Fruit fly (Drosophila melanogaster) whole organism, embryonic: ENCODE results near the gene CG42716.
A peak's percentile ranks its signal among the peaks of the same experiment; 100 is the strongest.

ENCODE experiments used
- Aef1 ChIP-seq: fragments of 200-800 bp; sonication (Bioruptor generic); IDR thresholded peaks from 3 replicates; pipeline ENCODE4 v1.3.6; 2022; ENCODE audit warnings: missing biosample characterization, missing genetic modification characterization
- B-H2 ChIP-seq: fragments of 200-800 bp; sonication (Bioruptor generic); optimal IDR thresholded peaks from 2 replicates; lab custom pipeline; 2018; ENCODE audit warnings: missing biosample characterization, mild to moderate bottlenecking, missing genetic modification characterization
- CG10147 ChIP-seq: fragments of 200-800 bp; sonication (Bioruptor generic); optimal IDR thresholded peaks from 2 replicates; lab custom pipeline; 2019; ENCODE audit warnings: missing biosample characterization, mild to moderate bottlenecking, missing genetic modification characterization, moderate library complexity
- CG11456 ChIP-seq: fragments of 200-800 bp; sonication (Bioruptor generic); IDR thresholded peaks from 3 replicates; pipeline ENCODE4 v1.3.6; 2022; ENCODE audit warnings: missing biosample characterization, missing genetic modification characterization
- CG11695 ChIP-seq: fragments of 200-800 bp; sonication (Bioruptor generic); IDR thresholded peaks from 3 replicates; pipeline ENCODE4 v1.3.6; 2022; ENCODE audit warnings: missing biosample characterization, missing genetic modification characterization
- CG11696 ChIP-seq: fragments of 200-800 bp; sonication (Bioruptor generic); IDR thresholded peaks from 2 replicates; pipeline ENCODE4 v1.3.6; 2022; ENCODE audit warnings: missing biosample characterization, missing genetic modification characterization
- CG12659 ChIP-seq: fragments of 200-800 bp; sonication (Bioruptor generic); optimal IDR thresholded peaks from 3 replicates; lab custom pipeline; 2017; ENCODE audit warnings: mild to moderate bottlenecking, missing biosample characterization, missing genetic modification reagents, missing genetic modification characterization
- CG13624 ChIP-seq: fragments of 200-800 bp; sonication (Bioruptor generic); optimal IDR thresholded peaks from 2 replicates; lab custom pipeline; 2016; ENCODE audit warnings: missing biosample characterization, missing genetic modification characterization
- CG13894 ChIP-seq: fragments of 200-800 bp; sonication (Bioruptor generic); optimal IDR thresholded peaks from 3 replicates; lab custom pipeline; 2018; ENCODE audit warnings: missing biosample characterization, mild to moderate bottlenecking, missing genetic modification characterization, moderate library complexity
- CG14050 ChIP-seq: fragments of 200-800 bp; sonication (Bioruptor generic); IDR thresholded peaks from 3 replicates; pipeline ENCODE4 v1.3.6; 2022; ENCODE audit warnings: missing biosample characterization, missing genetic modification characterization
- CG14965 ChIP-seq: fragments of 200-800 bp; sonication (Bioruptor generic); optimal IDR thresholded peaks from 2 replicates; lab custom pipeline; 2016; ENCODE audit warnings: missing biosample characterization, missing genetic modification characterization, borderline replicate concordance
- CG15479 ChIP-seq: fragments of 200-800 bp; sonication (Bioruptor generic); optimal IDR thresholded peaks from 3 replicates; lab custom pipeline; 2019; ENCODE audit warnings: missing biosample characterization, mild to moderate bottlenecking, missing genetic modification characterization, moderate library complexity
- CG15514 ChIP-seq: fragments of 200-800 bp; sonication (Bioruptor generic); optimal IDR thresholded peaks from 3 replicates; lab custom pipeline; 2017; ENCODE audit warnings: missing biosample characterization, missing genetic modification characterization, mild to moderate bottlenecking, moderate library complexity, missing genetic modification reagents
- CG1602 ChIP-seq: fragments of 200-800 bp; sonication (Bioruptor generic); optimal IDR thresholded peaks from 3 replicates; lab custom pipeline; 2016; ENCODE audit warnings: missing biosample characterization, missing genetic modification characterization
- CG18599 ChIP-seq: fragments of 200-800 bp; sonication (Bioruptor generic); optimal IDR thresholded peaks from 3 replicates; lab custom pipeline; 2017; ENCODE audit warnings: missing biosample characterization, missing genetic modification characterization, mild to moderate bottlenecking, moderate library complexity, missing genetic modification reagents
- CG33557 ChIP-seq: fragments of 200-800 bp; sonication (Bioruptor generic); optimal IDR thresholded peaks from 2 replicates; lab custom pipeline; 2019; ENCODE audit warnings: missing biosample characterization, mild to moderate bottlenecking, missing genetic modification characterization, moderate library complexity
- CG7271 ChIP-seq: fragments of 200-800 bp; sonication (Bioruptor generic); optimal IDR thresholded peaks from 2 replicates; lab custom pipeline; 2018; ENCODE audit warnings: missing biosample characterization, mild to moderate bottlenecking, missing genetic modification characterization, moderate library complexity
- CG7556 ChIP-seq: fragments of 200-800 bp; sonication (Bioruptor generic); optimal IDR thresholded peaks from 2 replicates; lab custom pipeline; 2017; ENCODE audit warnings: missing biosample characterization, mild to moderate bottlenecking, missing genetic modification characterization
- Dp ChIP-seq: fragments of 200-800 bp; sonication (Bioruptor generic); optimal IDR thresholded peaks from 2 replicates; lab custom pipeline; 2018; ENCODE audit warnings: missing biosample characterization, mild to moderate bottlenecking, missing genetic modification characterization, moderate library complexity
- HmgD ChIP-seq: fragments of 200-800 bp; sonication (Bioruptor generic); optimal IDR thresholded peaks from 3 replicates; lab custom pipeline; 2016; ENCODE audit warnings: missing biosample characterization, missing genetic modification characterization
- HmgZ ChIP-seq: fragments of 200-800 bp; sonication (Bioruptor generic); optimal IDR thresholded peaks from 2 replicates; lab custom pipeline; 2018; ENCODE audit warnings: missing biosample characterization, mild to moderate bottlenecking, missing genetic modification characterization
- Hmx ChIP-seq: fragments of 200-800 bp; sonication (Bioruptor generic); optimal IDR thresholded peaks from 2 replicates; lab custom pipeline; 2016; ENCODE audit warnings: missing biosample characterization, missing genetic modification characterization
- Kr ChIP-seq: fragments of 200-800 bp; sonication (Bioruptor generic); optimal IDR thresholded peaks from 2 replicates; lab custom pipeline; 2017; ENCODE audit warnings: missing biosample characterization, mild to moderate bottlenecking, missing genetic modification characterization
- MESR4 ChIP-seq: fragments of 200-800 bp; sonication (Bioruptor generic); optimal IDR thresholded peaks from 2 replicates; lab custom pipeline; 2018; ENCODE audit warnings: missing biosample characterization, mild to moderate bottlenecking, missing genetic modification characterization, moderate library complexity
- Nf-YA ChIP-seq: fragments of 200-800 bp; sonication (Bioruptor generic); IDR thresholded peaks from 2 replicates; pipeline ENCODE4 v1.3.6; 2022; ENCODE audit warnings: missing biosample characterization, missing genetic modification characterization
- Oli ChIP-seq: fragments of 200-800 bp; sonication (Bioruptor generic); optimal IDR thresholded peaks from 2 replicates; lab custom pipeline; 2018; ENCODE audit warnings: missing biosample characterization, mild to moderate bottlenecking, missing genetic modification characterization, moderate library complexity
- Scr ChIP-seq: fragments of 200-800 bp; sonication (Bioruptor generic); IDR thresholded peaks from 2 replicates; pipeline ENCODE4 v1.3.6; 2022; ENCODE audit warnings: missing biosample characterization, missing genetic modification characterization; ENCODE audit not compliant: partially characterized antibody
- ab ChIP-seq: fragments of 200-800 bp; sonication (Bioruptor generic); optimal IDR thresholded peaks from 2 replicates; lab custom pipeline; 2016; ENCODE audit warnings: missing biosample characterization, missing genetic modification characterization
- amos ChIP-seq: fragments of 200-800 bp; sonication (Bioruptor generic); IDR thresholded peaks from 2 replicates; pipeline ENCODE4 v1.3.6; 2022; ENCODE audit warnings: missing biosample characterization, missing genetic modification characterization; ENCODE audit not compliant: partially characterized antibody
- ato ChIP-seq: fragments of 200-800 bp; sonication (Bioruptor generic); IDR thresholded peaks from 2 replicates; pipeline ENCODE4 v1.3.6; 2022; ENCODE audit warnings: missing biosample characterization, missing genetic modification characterization; ENCODE audit not compliant: partially characterized antibody
- bbx ChIP-seq: fragments of 200-800 bp; sonication (Bioruptor generic); IDR thresholded peaks from 2 replicates; pipeline ENCODE4 v1.3.6; 2022; ENCODE audit warnings: missing biosample characterization, missing genetic modification characterization; ENCODE audit not compliant: partially characterized antibody
- bigmax ChIP-seq: fragments of 200-800 bp; sonication (Bioruptor generic); optimal IDR thresholded peaks from 2 replicates; lab custom pipeline; 2018; ENCODE audit warnings: missing biosample characterization, mild to moderate bottlenecking, missing genetic modification characterization
- bsh ChIP-seq, 2 experiments: fragments of 200-800 bp; sonication (Bioruptor generic); optimal IDR thresholded peaks; 2 replicates each; lab custom pipeline; 2017 to 2018; ENCODE audit warnings: mild to moderate bottlenecking in 2 of 2, missing biosample characterization in 2 of 2, missing genetic modification characterization in 2 of 2, moderate library complexity in 1 of 2
- eyg ChIP-seq: fragments of 200-800 bp; sonication (Bioruptor generic); optimal IDR thresholded peaks from 3 replicates; lab custom pipeline; 2016; ENCODE audit warnings: missing biosample characterization, missing genetic modification characterization
- gfzf ChIP-seq: fragments of 200-800 bp; sonication (Bioruptor generic); optimal IDR thresholded peaks from 2 replicates; lab custom pipeline; 2016; ENCODE audit warnings: missing biosample characterization, mild to moderate bottlenecking, missing genetic modification characterization, moderate library complexity
- hkb ChIP-seq, 2 experiments: fragments of 200-800 bp in 1 of 2; fragments of >200 bp in 1 of 2; sonication (Bioruptor generic) in 1 of 2; IDR thresholded peaks in 1 of 2; optimal IDR thresholded peaks in 1 of 2; 2 replicates each; pipeline versions ENCODE4 v1.3.6 to Lab custom; 2017 to 2022; ENCODE audit warnings: missing biosample characterization in 1 of 2, missing genetic modification characterization in 1 of 2
- ind ChIP-seq: fragments of 200-800 bp; sonication (Bioruptor generic); optimal IDR thresholded peaks from 3 replicates; lab custom pipeline; 2016; ENCODE audit warnings: missing biosample characterization, missing genetic modification characterization
- lmd ChIP-seq: fragments of 200-800 bp; sonication (Bioruptor generic); IDR thresholded peaks from 2 replicates; pipeline ENCODE4 v1.3.6; 2022; ENCODE audit warnings: missing biosample characterization, missing genetic modification characterization
- peb ChIP-seq: fragments of 200-800 bp; sonication (Bioruptor generic); IDR thresholded peaks from 2 replicates; pipeline ENCODE4 v1.3.6; 2022; ENCODE audit warnings: missing biosample characterization, missing genetic modification characterization
- pfk ChIP-seq: fragments of 200-800 bp; sonication (Bioruptor generic); optimal IDR thresholded peaks from 2 replicates; lab custom pipeline; 2018; ENCODE audit warnings: missing biosample characterization, mild to moderate bottlenecking, missing genetic modification characterization, moderate library complexity
- tna ChIP-seq: fragments of 200-800 bp; sonication (Bioruptor generic); IDR thresholded peaks from 2 replicates; pipeline ENCODE4 v1.3.6; 2022; ENCODE audit warnings: missing biosample characterization, missing genetic modification characterization; ENCODE audit not compliant: partially characterized antibody
- ttk ChIP-seq: fragments of 200-800 bp; sonication (Bioruptor generic); IDR thresholded peaks from 2 replicates; pipeline ENCODE4 v2.1.2; 2022; ENCODE audit warnings: missing biosample characterization, missing genetic modification characterization
- twi ChIP-seq: fragments of 200-800 bp; optimal IDR thresholded peaks from 2 replicates; lab custom pipeline; 2019; ENCODE audit warnings: missing biosample characterization, mild to moderate bottlenecking, missing genetic modification characterization, moderate library complexity
- vvl ChIP-seq: fragments of 200-800 bp; sonication (Bioruptor generic); IDR thresholded peaks from 2 replicates; pipeline ENCODE4 v1.3.6; 2022; ENCODE audit warnings: missing biosample characterization, missing genetic modification characterization
- z ChIP-seq: fragments of 200-800 bp; sonication (Bioruptor generic); IDR thresholded peaks from 3 replicates; pipeline ENCODE4 v1.3.6; 2022; ENCODE audit warnings: missing biosample characterization, missing genetic modification characterization
- zen2 ChIP-seq: fragments of 200-800 bp; sonication (Bioruptor generic); IDR thresholded peaks from 3 replicates; pipeline ENCODE4 v1.3.6; 2022; ENCODE audit warnings: missing biosample characterization, missing genetic modification characterization; ENCODE audit not compliant: partially characterized antibody

Gene CG42716

DNA sequence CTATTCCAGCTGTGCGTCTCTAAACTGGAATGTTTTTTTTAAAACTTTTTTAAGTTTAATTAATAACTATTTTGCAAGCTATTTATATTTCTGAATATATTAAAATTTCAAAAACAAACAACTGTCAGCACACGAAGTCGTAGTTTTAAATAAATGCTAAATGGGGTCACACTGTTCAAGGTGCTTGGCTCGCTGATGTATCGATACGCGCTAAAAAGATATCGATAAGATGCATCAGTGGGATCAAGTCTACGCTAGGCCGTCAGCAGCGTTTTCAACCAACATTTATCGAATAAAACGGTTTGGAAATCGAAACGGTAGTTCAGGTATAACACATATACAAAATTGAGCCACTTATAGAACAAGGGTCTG, 17.3 kb downstream of the CG42716 start, which contains the start of gene Diap1 (continued):
- TF ChIP-seq CG13894 (no peak), Dp (GFP tag; lab: Kevin White, UChicago) (peak; percentile 85), CG15514 (GFP tag; lab: Kevin White, UChicago) (peak; percentile 96), Kr (GFP tag; lab: Kevin White, UChicago) (no peak), CG11696 (GFP tag; lab: Robert Waterston, UW) (no peak), Scr (GFP tag; lab: Robert Waterston, UW) (peak; percentile 86), CG7556 (no peak), bbx (GFP tag; lab: Robert Waterston, UW) (peak; percentile 92), eyg (no peak), CG10147 (GFP tag; lab: Kevin White, UChicago) (no peak), CG7271 (tag; lab: Kevin White, UChicago) (no peak)

DNA sequence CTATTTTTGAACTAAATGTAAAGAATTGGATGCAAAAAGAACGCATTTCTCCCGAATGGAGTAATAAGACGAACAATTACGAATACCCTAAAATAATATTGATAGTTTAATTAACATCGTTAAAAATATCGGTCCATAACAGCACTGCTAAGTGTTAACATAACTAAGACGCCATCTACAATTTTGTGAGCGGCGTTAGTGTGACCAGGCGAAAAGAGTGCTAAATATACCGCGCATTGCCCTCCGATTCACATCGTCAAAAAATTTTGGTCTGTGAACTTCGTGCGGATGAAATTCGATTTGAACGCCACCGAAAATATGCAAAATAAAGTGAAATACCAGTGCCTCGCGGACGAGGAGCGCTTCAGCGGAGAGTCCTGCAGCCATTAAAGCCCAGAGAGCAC, 18.1 kb downstream of the CG42716 start, which contains the start of gene Mbs:
TSS of gene Mbs (plus strand) at position 241 of the 404 bp plus-strand sequence.
- no peak for TF ChIP-seq CG14050
- peak; percentile 52; the same call in 1 of the 3 replicates for TF ChIP-seq CG11456 (GFP tag; lab: Robert Waterston, UW)
- peak; percentile 33 for TF ChIP-seq HmgZ (tag; lab: Kevin White, UChicago)
- TF ChIP-seq CG13894 = peak; percentile 47
- TF ChIP-seq gfzf (GFP tag; lab: Kevin White, UChicago) = peak; percentile 86
- no peak for TF ChIP-seq eyg
- 0 out of 2 replicates have a peak, but pooled peaks have one; percentile 6 for TF ChIP-seq ttk (GFP tag; lab: Robert Waterston, UW)
- TF ChIP-seq z (GFP tag; lab: Robert Waterston, UW) = no peak
- peak; percentile 71 for TF ChIP-seq bbx (GFP tag; lab: Robert Waterston, UW)
- peak; percentile 62 for TF ChIP-seq MESR4 (GFP tag; lab: Kevin White, UChicago)
- TF ChIP-seq lmd (GFP tag; lab: Robert Waterston, UW) = no peak
- TF ChIP-seq Nf-YA (GFP tag; lab: Robert Waterston, UW) = no peak
- peak; percentile 64 for TF ChIP-seq zen2
- no peak for TF ChIP-seq CG14965 (GFP tag; lab: Kevin White, UChicago)
- TF ChIP-seq amos (GFP tag; lab: Robert Waterston, UW) = peak; percentile 77
- TF ChIP-seq vvl (GFP tag; lab: Robert Waterston, UW) = peak; percentile 47
- TF ChIP-seq bigmax (GFP tag; lab: Kevin White, UChicago) = no peak
- TF ChIP-seq pfk = peak; percentile 32
- TF ChIP-seq CG33557 (GFP tag; lab: Kevin White, UChicago) = no peak
- TF ChIP-seq tna (GFP tag; lab: Robert Waterston, UW) = no peak; the same call in 1 of the 2 replicates
- peak; percentile 66 for TF ChIP-seq CG15514 (GFP tag; lab: Kevin White, UChicago)
- TF ChIP-seq CG18599 (GFP tag; lab: Kevin White, UChicago) = no peak
- no peak for TF ChIP-seq CG11695
- no peak for TF ChIP-seq Oli (tag; lab: Kevin White, UChicago)
- TF ChIP-seq HmgD (GFP tag; lab: Kevin White, UChicago) = no peak
- TF ChIP-seq CG12659 = peak; percentile 58
- no peak for TF ChIP-seq Aef1 (GFP tag; lab: Robert Waterston, UW)
- TF ChIP-seq bsh (GFP tag; optimal IDR thresholded peaks at IDR 0.05; lab: Kevin White, UChicago) = peak in 1 of 2 experiments; percentile 22
- peak; percentile 40 for TF ChIP-seq B-H2
- no peak for TF ChIP-seq CG7556
- TF ChIP-seq CG1602 = no peak
- no peak for TF ChIP-seq peb (GFP tag; lab: Robert Waterston, UW)
- TF ChIP-seq CG13624 (GFP tag; lab: Kevin White, UChicago) = no peak
- TF ChIP-seq CG15479 (GFP tag; lab: Kevin White, UChicago) = no peak
- no peak for TF ChIP-seq Hmx (GFP tag; lab: Kevin White, UChicago)
- no peak for TF ChIP-seq twi
- no peak for TF ChIP-seq ab
- no peak for TF ChIP-seq hkb (optimal IDR thresholded peaks at IDR 0.05; lab: Kevin White, UChicago)
- peak; percentile 31; the same call in 1 of the 2 replicates for TF ChIP-seq hkb (GFP tag; IDR thresholded peaks at IDR 0.05; lab: Robert Waterston, UW)
- 0 out of 2 replicates have a peak, but pooled peaks have one; percentile 23 for TF ChIP-seq ato (GFP tag; lab: Robert Waterston, UW)
- TF ChIP-seq CG7271 (tag; lab: Kevin White, UChicago) = no peak
- no peak for TF ChIP-seq ind (GFP tag; lab: Kevin White, UChicago)
